Fruit fly (Drosophila melanogaster): ENCODE measurements around the gene fd3F.

fd3F gene

DNA sequence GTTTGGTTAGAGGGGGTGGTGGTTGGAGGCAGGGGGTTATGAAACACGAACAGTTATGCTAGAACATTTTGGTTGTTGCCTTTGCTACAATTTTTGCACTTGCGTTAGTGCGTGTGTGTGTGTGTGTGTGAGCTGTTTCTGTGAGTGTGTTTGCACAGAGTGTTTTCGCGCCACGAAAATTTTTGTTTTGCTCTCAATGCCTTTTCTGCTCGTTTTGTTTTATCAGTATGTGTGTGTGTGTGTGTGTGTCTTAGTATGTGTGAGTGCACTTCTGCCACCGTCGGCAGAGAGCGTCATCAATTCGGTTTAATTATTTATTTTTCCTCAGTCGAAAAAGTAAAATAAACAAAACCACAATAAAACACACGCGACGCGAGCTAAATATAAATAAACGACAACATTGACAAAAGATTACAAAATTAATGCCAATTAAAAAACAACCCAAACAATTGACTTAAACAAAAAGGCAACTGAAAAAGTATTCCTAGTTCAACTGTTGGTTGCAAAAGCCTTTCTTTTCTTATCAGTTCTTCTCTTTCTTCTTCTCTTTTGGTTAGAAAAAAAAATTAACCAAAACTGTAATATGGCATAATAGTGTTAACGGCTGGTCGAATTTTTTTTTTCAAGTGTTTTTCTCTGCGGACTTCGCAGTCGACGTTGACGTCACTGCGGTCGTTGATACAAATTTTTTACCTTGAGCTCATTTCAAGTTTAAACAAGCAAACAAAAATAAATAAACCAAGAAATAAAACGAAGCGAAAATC lies 40.6 kb upstream of the fd3F start (continued):
- TF ChIP-seq Met (GFP tag; optimal IDR thresholded peaks at IDR 0.05) (peak; percentile 83), CG10669 (GFP tag; optimal IDR thresholded peaks at IDR 0.05) (peak; percentile 44), CG6792 (GFP tag; optimal IDR thresholded peaks at IDR 0.05) (peak; percentile 75), CG15336 (GFP tag; IDR thresholded peaks at IDR 0.05) (peak; percentile 62), CG11294 (GFP tag; IDR thresholded peaks at IDR 0.05) (no peak), acj6 (GFP tag; optimal IDR thresholded peaks at IDR 0.05) (peak; percentile 59), Smox (GFP tag; optimal IDR thresholded peaks at IDR 0.05) (peak; percentile 84), CG16779 (tag; optimal IDR thresholded peaks at IDR 0.05) (peak; percentile 48), achi (GFP tag; optimal IDR thresholded peaks at IDR 0.05) (peak; percentile 55), CG4318 (GFP tag; optimal IDR thresholded peaks at IDR 0.05) (no peak), OdsH (GFP tag; optimal IDR thresholded peaks at IDR 0.05) (peak; percentile 68), CG31627 (GFP tag; optimal IDR thresholded peaks at IDR 0.05) (peak; percentile 83), CG9139 (GFP tag; optimal IDR thresholded peaks at IDR 0.05) (no peak)

dm6 chrX:3762441-3762840 lies 39.7 kb upstream of the fd3F start:
- no peak for TF ChIP-seq CG16779 (tag; optimal IDR thresholded peaks at IDR 0.05)
- TF ChIP-seq Ets21C (GFP tag; optimal IDR thresholded peaks at IDR 0.05), result no peak
- TF ChIP-seq achi (GFP tag; optimal IDR thresholded peaks at IDR 0.05), result no peak
- TF ChIP-seq CG6792 (GFP tag; optimal IDR thresholded peaks at IDR 0.05), result no peak
- no peak for TF ChIP-seq Eip93F (GFP tag; optimal IDR thresholded peaks at IDR 0.05)
- TF ChIP-seq eg (GFP tag; IDR thresholded peaks at IDR 0.05), result no peak
- no peak for TF ChIP-seq Sox14 (GFP tag; optimal IDR thresholded peaks at IDR 0.05)
- TF ChIP-seq CG11294 (GFP tag; IDR thresholded peaks at IDR 0.05), result no peak
- no peak for TF ChIP-seq vri (GFP tag; optimal IDR thresholded peaks at IDR 0.05)

dm6 chrX:3762914-3763489 lies 39.1 kb upstream of the fd3F start:
- TF ChIP-seq Met (GFP tag; optimal IDR thresholded peaks at IDR 0.05), result peak; percentile 14
- peak; percentile 16 for TF ChIP-seq Hr39 (GFP tag; optimal IDR thresholded peaks at IDR 0.05)
- peak; percentile 9 for TF ChIP-seq Ets21C (GFP tag; optimal IDR thresholded peaks at IDR 0.05)
- TF ChIP-seq svp (GFP tag), result peak; percentile 34
- no peak for TF ChIP-seq vri (GFP tag; optimal IDR thresholded peaks at IDR 0.05)
- peak; percentile 61 for TF ChIP-seq Eip78C (GFP tag)
- TF ChIP-seq esn (GFP tag; optimal IDR thresholded peaks at IDR 0.05), result peak; percentile 21
- no peak for TF ChIP-seq Ets96B (tag; optimal IDR thresholded peaks at IDR 0.05)
- TF ChIP-seq topi (GFP tag; optimal IDR thresholded peaks at IDR 0.05), result peak; percentile 17
- peak; percentile 4 for TF ChIP-seq lz (GFP tag; optimal IDR thresholded peaks at IDR 0.05)

DNA sequence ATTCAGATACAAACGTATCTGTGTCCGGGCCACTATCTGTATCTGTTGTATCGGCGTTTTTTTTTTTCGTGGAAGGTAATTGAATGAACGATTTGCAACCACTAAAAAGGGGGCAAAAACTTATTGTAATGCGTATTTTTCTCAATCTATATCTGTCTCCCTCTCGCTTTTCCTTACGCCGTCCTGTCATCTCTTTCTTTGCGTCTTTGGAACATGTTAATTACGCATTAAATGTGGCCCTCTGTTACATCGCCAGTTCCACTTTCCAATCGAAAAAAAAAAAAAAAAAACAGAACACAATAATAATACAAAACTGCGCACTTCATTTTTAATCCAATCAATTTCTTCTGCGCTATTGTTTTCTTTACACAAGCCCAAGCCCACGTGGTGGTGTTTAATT lies 37.9 kb upstream of the fd3F start:
- no peak for TF ChIP-seq acj6 (GFP tag; optimal IDR thresholded peaks at IDR 0.05)
- TF ChIP-seq CG6276 (GFP tag; optimal IDR thresholded peaks at IDR 0.05), result no peak
- no peak for TF ChIP-seq CG6808 (GFP tag; optimal IDR thresholded peaks at IDR 0.05)
- no peak for TF ChIP-seq Hr38 (GFP tag; optimal IDR thresholded peaks at IDR 0.05)
- TF ChIP-seq Smox (GFP tag; optimal IDR thresholded peaks at IDR 0.05), result no peak
- no peak for TF ChIP-seq lz (GFP tag; optimal IDR thresholded peaks at IDR 0.05)

DNA sequence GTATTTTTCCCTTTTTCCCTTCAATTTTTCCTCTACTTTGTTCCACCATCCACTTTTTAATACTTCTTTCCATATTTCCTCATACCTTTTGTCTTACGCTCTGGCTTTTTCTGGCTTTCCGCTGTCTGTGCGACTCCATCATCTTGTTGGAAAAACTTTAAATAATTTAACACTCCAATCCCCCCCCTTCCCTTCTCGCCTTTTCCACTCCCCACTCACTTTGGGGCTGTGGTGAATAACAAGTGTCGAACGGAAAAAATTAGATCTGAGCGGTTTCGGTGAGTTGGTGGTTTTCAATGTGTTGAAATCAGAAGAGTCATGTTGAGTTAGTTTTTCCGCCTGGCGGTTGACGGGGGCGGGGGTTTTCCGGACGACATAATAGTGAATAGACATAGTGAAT lies 35.0 kb upstream of the fd3F start:
- TF ChIP-seq eg (GFP tag; IDR thresholded peaks at IDR 0.05), result no peak
- TF ChIP-seq CG6854 (GFP tag; optimal IDR thresholded peaks at IDR 0.05), result no peak
- no peak for TF ChIP-seq fd85E (GFP tag; optimal IDR thresholded peaks at IDR 0.05)
- no peak for TF ChIP-seq ss (GFP tag; optimal IDR thresholded peaks at IDR 0.05)
- TF ChIP-seq fd59A (GFP tag; optimal IDR thresholded peaks at IDR 0.05), result no peak
- TF ChIP-seq CG11762 (GFP tag; optimal IDR thresholded peaks at IDR 0.05; ENCODE audit: insufficient read depth), result no peak
- no peak for TF ChIP-seq CG16779 (tag; optimal IDR thresholded peaks at IDR 0.05)
- TF ChIP-seq Sox15 (GFP tag; optimal IDR thresholded peaks at IDR 0.05), result no peak
- no peak for TF ChIP-seq salr (GFP tag; optimal IDR thresholded peaks at IDR 0.05)
- no peak for TF ChIP-seq Met (GFP tag; optimal IDR thresholded peaks at IDR 0.05)
- no peak for TF ChIP-seq CG3919 (GFP tag; optimal IDR thresholded peaks at IDR 0.05)
- no peak for TF ChIP-seq CG31627 (GFP tag; optimal IDR thresholded peaks at IDR 0.05)
- no peak for TF ChIP-seq Eip78C (GFP tag)
- TF ChIP-seq Lpt (GFP tag; optimal IDR thresholded peaks at IDR 0.05), result no peak

All from whole organism, prepupa.